Worm (Caenorhabditis elegans) whole organism, L4/young adult: ENCODE measurements around the gene C45G9.2.

Experiments
- W03F9.2 ChIP-seq: fragments of 150-350 bp; optimal IDR thresholded peaks from 2 replicates; lab custom pipeline; 2014; ENCODE audit warnings: missing biosample characterization, missing genetic modification characterization
- him-1 ChIP-seq: sonication (generic microtip); optimal IDR thresholded peaks from 2 replicates; lab custom pipeline; 2016; ENCODE audit warnings: missing genotype, missing genetic modification reagents, missing genetic modification characterization, missing compliant biosample characterization

DNA sequence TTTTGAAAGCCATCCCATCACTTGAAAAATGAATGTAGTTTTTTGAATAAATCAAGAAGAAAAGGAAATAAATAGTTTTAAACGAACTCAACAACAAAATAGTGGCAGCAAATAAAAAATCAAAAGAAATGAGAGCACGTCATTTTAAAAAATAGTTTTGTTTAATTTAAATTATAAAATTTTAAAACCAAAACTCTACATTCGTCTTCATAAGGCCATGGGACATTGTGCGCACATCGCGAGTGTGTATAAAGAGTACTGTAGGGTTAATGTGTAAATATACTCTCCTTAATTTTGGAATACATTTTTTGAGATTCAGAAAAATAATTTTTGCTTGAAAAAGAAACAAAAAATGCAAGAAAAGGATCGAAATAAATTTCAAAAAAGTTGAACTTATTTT is 16.9 kb upstream of the C45G9.2 start, which contains the start of gene C45G9.15:
- TF ChIP-seq W03F9.2 (tag; lab: Kevin White, UChicago) (no peak), him-1 (tag; lab: Kevin White, UChicago) (no peak)
